Fruit fly (Drosophila melanogaster): ENCODE measurements around the gene CG34051.

CG34051 gene

dm6 chr2L:19935085-19935846 is 25.6 kb downstream of the CG34051 start (continued):
- TF ChIP-seq CG2129 (GFP tag; IDR thresholded peaks at IDR 0.05; ENCODE audit: partially characterized antibody) (no peak), trh (GFP tag; optimal IDR thresholded peaks at IDR 0.05) (no peak), CHES-1-like (GFP tag; optimal IDR thresholded peaks at IDR 0.05) (peak; percentile 9), cwo (GFP tag; optimal IDR thresholded peaks at IDR 0.05) (peak; percentile 44), Sry-β (GFP tag; optimal IDR thresholded peaks at IDR 0.05) (no peak), Drgx (GFP tag; IDR thresholded peaks at IDR 0.05) (peak; percentile 44; the same call in 1 of the 2 replicates), CG2199 (GFP tag; IDR thresholded peaks at IDR 0.05) (peak; percentile 92), ewg (GFP tag; optimal IDR thresholded peaks at IDR 0.05) (no peak), Spps (tag; optimal IDR thresholded peaks at IDR 0.05) (no peak), Hand (GFP tag; optimal IDR thresholded peaks at IDR 0.05) (no peak), Rx (GFP tag; IDR thresholded peaks at IDR 0.05) (no peak), ab (GFP tag; optimal IDR thresholded peaks at IDR 0.05) (no peak), phol (tag; optimal IDR thresholded peaks at IDR 0.05) (no peak), CG16813 (GFP tag; IDR thresholded peaks at IDR 0.05; ENCODE audit: partially characterized antibody) (0 out of 3 replicates have a peak, but pooled peaks have one; percentile 29), Taf1 (GFP tag; IDR thresholded peaks at IDR 0.05) (no peak), HLH3B (GFP tag; IDR thresholded peaks at IDR 0.05) (no peak), p53 (GFP tag; optimal IDR thresholded peaks at IDR 0.05) (no peak), CG15269 (tag; optimal IDR thresholded peaks at IDR 0.05) (peak; percentile 49), CG42726 (GFP tag; IDR thresholded peaks at IDR 0.05; ENCODE audit: partially characterized antibody) (peak; percentile 81), ranshi (GFP tag; IDR thresholded peaks at IDR 0.05) (no peak; the same call in 1 of the 2 replicates), fu2 (GFP tag; optimal IDR thresholded peaks at IDR 0.05) (no peak), sna (GFP tag; IDR thresholded peaks at IDR 0.05; ENCODE audit: partially characterized antibody) (no peak), CG10543 (GFP tag; optimal IDR thresholded peaks at IDR 0.05) (peak; percentile 82), BEAF-32 (GFP tag; optimal IDR thresholded peaks at IDR 0.05) (no peak), Deaf1 (tag; optimal IDR thresholded peaks at IDR 0.05) (peak; percentile 99), trem (tag; optimal IDR thresholded peaks at IDR 0.05) (peak; percentile 14), CG11696 (GFP tag; IDR thresholded peaks at IDR 0.05) (no peak), ken (GFP tag; IDR thresholded peaks at IDR 0.05) (no peak), Fer2 (tag; optimal IDR thresholded peaks at IDR 0.05) (no peak), Gug (GFP tag; IDR thresholded peaks at IDR 0.05) (no peak; the same call in 3 of the 4 replicates), gcm (GFP tag; optimal IDR thresholded peaks at IDR 0.05) (peak; percentile 62), CG3407 (GFP tag; optimal IDR thresholded peaks at IDR 0.05) (no peak), zfh2 (GFP tag; optimal IDR thresholded peaks at IDR 0.05) (peak; percentile 4), CG1792 (GFP tag; optimal IDR thresholded peaks at IDR 0.05) (no peak), CG15514 (GFP tag; optimal IDR thresholded peaks at IDR 0.05) (peak; percentile 46), CG34422 (GFP tag; IDR thresholded peaks at IDR 0.05) (peak; percentile 70; the same call in 2 of the 3 replicates), pfk (GFP tag; optimal IDR thresholded peaks at IDR 0.05) (no peak), grn (GFP tag; optimal IDR thresholded peaks at IDR 0.05) (peak; percentile 69), CG30403 (GFP tag; optimal IDR thresholded peaks at IDR 0.05) (no peak), chm (GFP tag; IDR thresholded peaks at IDR 0.05) (peak; percentile 79), maf-S (GFP tag; optimal IDR thresholded peaks at IDR 0.05) (peak; percentile 12), Eip74EF (GFP tag; optimal IDR thresholded peaks at IDR 0.05) (peak in 1 of 2 experiments; percentile 37), CG8388 (GFP tag; optimal IDR thresholded peaks at IDR 0.05) (peak; percentile 14), CG31441 (GFP tag; IDR thresholded peaks at IDR 0.05) (no peak), CG1603 (tag; optimal IDR thresholded peaks at IDR 0.05) (peak; percentile 40), zen2 (GFP tag; IDR thresholded peaks at IDR 0.05; ENCODE audit: partially characterized antibody) (no peak; the same call in 2 of the 3 replicates), sqz (GFP tag; optimal IDR thresholded peaks at IDR 0.05) (no peak), Dll (GFP tag; IDR thresholded peaks at IDR 0.05; ENCODE audit: partially characterized antibody) (no peak)
